Fruit fly (Drosophila melanogaster): ENCODE measurements around the gene CG5646.
A peak's percentile ranks its signal among the peaks of the same experiment; 100 is the strongest.

DNA sequence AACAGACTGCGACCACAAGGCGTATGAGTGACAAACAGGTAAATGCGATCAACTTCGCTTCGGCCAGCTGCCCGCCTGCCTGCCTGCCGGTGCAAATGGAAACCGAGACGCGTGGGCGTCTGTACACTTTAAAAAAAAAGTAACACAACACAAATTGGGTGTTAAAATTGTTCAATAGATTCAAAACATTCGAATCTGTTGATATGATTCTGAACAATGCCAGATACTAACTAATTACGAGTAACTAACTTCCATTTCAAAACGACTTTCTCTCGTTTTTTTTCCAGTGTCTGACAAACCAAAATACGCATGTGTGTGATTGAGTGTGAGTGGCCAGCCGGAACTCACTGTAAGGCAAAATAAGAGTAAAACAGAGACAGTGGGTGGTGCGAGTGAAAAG, 8.6 kb upstream of the CG5646 start:
- TF ChIP-seq CG13204 (GFP tag; optimal IDR thresholded peaks at IDR 0.05) (no peak), CG8301 (tag; optimal IDR thresholded peaks at IDR 0.05) (peak; percentile 94), CG32121 (GFP tag; IDR thresholded peaks at IDR 0.05) (peak; percentile 97), CG15710 (tag; optimal IDR thresholded peaks at IDR 0.05) (peak; percentile 70), CG34367 (tag; optimal IDR thresholded peaks at IDR 0.05) (no peak), CG12605 (GFP tag; IDR thresholded peaks at IDR 0.05) (peak; percentile 88), Ets98B (GFP tag; IDR thresholded peaks at IDR 0.05) (peak; percentile 97), CG4496 (GFP tag; IDR thresholded peaks at IDR 0.05) (peak; percentile 96), fd96Ca (GFP tag; IDR thresholded peaks at IDR 0.05) (peak; percentile 97), D1 (tag; optimal IDR thresholded peaks at IDR 0.05) (no peak)

All from whole organism, pupa.